Fruit fly (Drosophila melanogaster): ENCODE data around the gene Snmp1.

The Snmp1 gene

dm6 chr3R:21161042-21161532 lies 6.9 kb downstream of the Snmp1 start, which contains the start of gene cDIP (continued):
- TF ChIP-seq CG2199 (GFP tag; IDR thresholded peaks at IDR 0.05) (no peak), Ravus (GFP tag; IDR thresholded peaks at IDR 0.05) (no peak), CG15696 (tag; optimal IDR thresholded peaks at IDR 0.05) (no peak), slbo (GFP tag; IDR thresholded peaks at IDR 0.05) (peak; percentile 50)

- peak; percentile 28 for TF ChIP-seq CG13296 (GFP tag; optimal IDR thresholded peaks at IDR 0.05)
- TF ChIP-seq ewg (GFP tag; optimal IDR thresholded peaks at IDR 0.05): no peak
- peak; percentile 12 for TF ChIP-seq CG11504 (tag; optimal IDR thresholded peaks at IDR 0.05)
- TF ChIP-seq Hmr (GFP tag; optimal IDR thresholded peaks at IDR 0.05): peak; percentile 40
- no peak for TF ChIP-seq Sry-β (GFP tag; optimal IDR thresholded peaks at IDR 0.05)
- TF ChIP-seq Rfx (GFP tag; IDR thresholded peaks at IDR 0.05): peak; percentile 44; the same call in 1 of the 2 replicates
- no peak for TF ChIP-seq Hmx (GFP tag; optimal IDR thresholded peaks at IDR 0.05)
- peak; percentile 18 for TF ChIP-seq mirr (GFP tag; optimal IDR thresholded peaks at IDR 0.05)
- TF ChIP-seq Meics (GFP tag; optimal IDR thresholded peaks at IDR 0.05): peak; percentile 7
- TF ChIP-seq CG6813 (GFP tag; optimal IDR thresholded peaks at IDR 0.05): peak; percentile 21
- TF ChIP-seq CG11247 (GFP tag; IDR thresholded peaks at IDR 0.05): no peak
- peak; percentile 25 for TF ChIP-seq Blimp-1 (GFP tag; optimal IDR thresholded peaks at IDR 0.05)
- TF ChIP-seq Chrac-16 (GFP tag; optimal IDR thresholded peaks at IDR 0.05): no peak
- no peak for TF ChIP-seq CG11093 (GFP tag; IDR thresholded peaks at IDR 0.05)
- no peak for TF ChIP-seq CG34376 (GFP tag; optimal IDR thresholded peaks at IDR 0.05)
- TF ChIP-seq phol (tag; optimal IDR thresholded peaks at IDR 0.05): no peak
- TF ChIP-seq CG16779 (GFP tag; IDR thresholded peaks at IDR 0.05): no peak
- TF ChIP-seq unpg (GFP tag; optimal IDR thresholded peaks at IDR 0.05): no peak
- TF ChIP-seq CG4820 (GFP tag; optimal IDR thresholded peaks at IDR 0.05): peak; percentile 1
- TF ChIP-seq Dfd (GFP tag; optimal IDR thresholded peaks at IDR 0.05): no peak
- peak; percentile 11 for TF ChIP-seq CG14710 (tag; optimal IDR thresholded peaks at IDR 0.05)
- peak; percentile 5 for TF ChIP-seq CoRest (tag; optimal IDR thresholded peaks at IDR 0.05)
- TF ChIP-seq Fer3 (tag; optimal IDR thresholded peaks at IDR 0.05): peak; percentile 24
- peak; percentile 31 for TF ChIP-seq lab (GFP tag; optimal IDR thresholded peaks at IDR 0.05)
- peak; percentile 2 for TF ChIP-seq CG17568 (GFP tag; optimal IDR thresholded peaks at IDR 0.05)
- peak; percentile 9 for TF ChIP-seq CG2678 (tag; optimal IDR thresholded peaks at IDR 0.05)
- peak; percentile 1 for TF ChIP-seq scrt (GFP tag; optimal IDR thresholded peaks at IDR 0.05)
- TF ChIP-seq BtbVII (GFP tag; optimal IDR thresholded peaks at IDR 0.05): peak; percentile 51
- no peak for TF ChIP-seq maf-S (GFP tag; optimal IDR thresholded peaks at IDR 0.05)
- no peak for TF ChIP-seq CG15696 (tag; optimal IDR thresholded peaks at IDR 0.05)
- 0 out of 2 replicates have a peak, but pooled peaks have one; percentile 22 for TF ChIP-seq Xrp1 (GFP tag; IDR thresholded peaks at IDR 0.05)
- no peak for TF ChIP-seq gcm2 (GFP tag; optimal IDR thresholded peaks at IDR 0.05)
- peak; percentile 38; the same call in 1 of the 3 replicates for TF ChIP-seq dysf (GFP tag; IDR thresholded peaks at IDR 0.05)
- TF ChIP-seq Med (GFP tag): peak; percentile 62
- peak; percentile 49 for TF ChIP-seq nau (GFP tag; optimal IDR thresholded peaks at IDR 0.05)
- peak; percentile 35 for TF ChIP-seq fd64A (GFP tag; optimal IDR thresholded peaks at IDR 0.05)
- no peak for TF ChIP-seq Trl (optimal IDR thresholded peaks at IDR 0.05)
- no peak for TF ChIP-seq Trl (GFP tag; optimal IDR thresholded peaks at IDR 0.05)
- TF ChIP-seq Fer2 (tag; optimal IDR thresholded peaks at IDR 0.05): peak; percentile 13
- TF ChIP-seq Fer1 (GFP tag; optimal IDR thresholded peaks at IDR 0.05): peak; percentile 25
- TF ChIP-seq usp (GFP tag; optimal IDR thresholded peaks at IDR 0.05): no peak
- no peak for TF ChIP-seq p53 (GFP tag; optimal IDR thresholded peaks at IDR 0.05)
- TF ChIP-seq fd3F (GFP tag; optimal IDR thresholded peaks at IDR 0.05): peak; percentile 44
- no peak for TF ChIP-seq Dbx (GFP tag; IDR thresholded peaks at IDR 0.05)
- TF ChIP-seq oc (tag; optimal IDR thresholded peaks at IDR 0.05): no peak
- no peak for TF ChIP-seq CG3726 (GFP tag; IDR thresholded peaks at IDR 0.05)
Observed at dm6 chr3R:21158643-21159042, 9.4 kb downstream of the Snmp1 start.
